Worm (Caenorhabditis elegans): ENCODE measurements around the gene ifp-1.

ifp-1 gene

DNA sequence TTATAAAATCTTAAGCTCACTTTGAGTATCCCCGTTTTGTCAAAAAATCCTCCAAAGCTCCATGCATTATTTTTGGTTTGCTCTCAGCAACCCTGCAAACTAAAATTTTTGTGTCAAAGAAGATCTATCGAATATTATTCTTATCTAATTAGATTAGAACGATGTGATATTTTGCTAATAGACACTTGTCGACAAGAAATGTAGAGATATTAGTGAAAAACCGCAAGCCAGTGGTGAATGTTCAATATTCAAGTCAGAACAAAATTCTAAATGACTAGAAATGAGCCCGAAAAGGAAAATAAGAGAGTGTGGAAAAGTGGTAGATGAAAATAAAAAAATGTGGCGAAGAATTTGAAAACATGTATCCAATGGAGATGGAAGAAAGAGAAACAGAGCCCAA lies 5.2 kb downstream of the ifp-1 start, which contains the start of gene C43C3.4 (continued):
- TF ChIP-seq B0035.1 (tag; optimal IDR thresholded peaks at IDR 0.05) (no peak), cebp-1 (GFP tag; IDR thresholded peaks at IDR 0.05) (no peak), cebp-1 (tag; optimal IDR thresholded peaks at IDR 0.05) (no peak)

DNA sequence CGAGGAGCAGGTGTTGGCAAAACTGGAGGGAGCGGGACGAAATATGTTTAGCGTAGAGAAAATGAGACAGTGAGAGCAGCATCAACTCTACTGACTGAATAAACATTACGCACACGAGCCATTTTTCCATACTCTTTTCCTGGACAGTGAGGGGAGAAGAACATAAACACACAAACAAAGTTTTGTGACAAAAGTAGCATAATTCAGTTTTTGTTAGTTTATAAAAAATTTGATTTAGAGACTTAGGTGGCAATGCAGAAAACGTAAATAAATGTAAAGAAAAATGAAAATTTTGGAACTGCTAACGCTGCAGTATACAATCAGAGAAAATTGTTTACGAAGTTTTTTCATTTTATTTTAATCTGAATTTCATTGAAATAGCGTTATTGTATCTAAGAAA lies 6.7 kb downstream of the ifp-1 start:
- TF ChIP-seq nfya-2 (GFP tag; IDR thresholded peaks at IDR 0.05) (no peak), ceh-58 (GFP tag; IDR thresholded peaks at IDR 0.05) (no peak), nhr-80 (tag; optimal IDR thresholded peaks at IDR 0.05) (peak; percentile 25), Y79H2A.3 (GFP tag; conservative IDR thresholded peaks at IDR 0.05) (no peak), ztf-28 (GFP tag; IDR thresholded peaks at IDR 0.05) (no peak), F57C9.4 (tag; optimal IDR thresholded peaks at IDR 0.05) (no peak), unc-130 (GFP tag; optimal IDR thresholded peaks at IDR 0.05) (no peak)

DNA sequence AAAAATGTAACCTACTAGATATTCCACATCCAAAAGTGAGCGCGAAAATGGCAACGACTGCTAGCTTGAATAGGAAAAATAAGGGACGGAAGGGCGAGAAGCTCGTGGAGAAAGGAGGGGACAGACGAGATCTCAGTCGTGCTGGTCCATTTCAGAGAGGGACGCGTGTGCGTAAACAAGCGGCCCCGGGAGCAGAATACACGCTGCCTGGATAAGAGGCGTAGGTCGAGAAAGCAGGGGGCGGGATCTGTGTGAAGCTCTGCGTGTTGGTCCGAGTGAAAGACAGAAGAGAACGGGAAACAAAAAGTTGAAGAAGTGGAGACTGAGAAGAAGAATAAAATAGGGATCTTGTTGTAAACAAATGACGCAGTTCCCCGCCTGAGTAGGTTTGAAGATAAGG lies 11.4 kb downstream of the ifp-1 start, which contains the start of gene T14B1.1:
T14B1.1 (minus strand) TSS at position 170 of the 400 bp plus-strand sequence.
- TF ChIP-seq ccch-3 (GFP tag; optimal IDR thresholded peaks at IDR 0.05) (no peak), K12H6.12 (tag; optimal IDR thresholded peaks at IDR 0.05) (peak; percentile 63), tlf-1 (GFP tag; optimal IDR thresholded peaks at IDR 0.05) (no peak), nfya-2 (GFP tag; IDR thresholded peaks at IDR 0.05) (no peak), zim-3 (tag; optimal IDR thresholded peaks at IDR 0.05) (no peak), ets-4 (GFP tag; optimal IDR thresholded peaks at IDR 0.05) (no peak), K11D2.4 (GFP tag; IDR thresholded peaks at IDR 0.05) (peak; percentile 28; the same call in 1 of the 2 replicates), egrh-3 (GFP tag; IDR thresholded peaks at IDR 0.05) (no peak), rec-8 (tag; optimal IDR thresholded peaks at IDR 0.05) (no peak), C17E4.6 (GFP tag; IDR thresholded peaks at IDR 0.05) (0 out of 2 replicates have a peak, but pooled peaks have one; percentile 21), ceh-27 (GFP tag; optimal IDR thresholded peaks at IDR 0.05) (peak; percentile 49)

ce11 chrX:9667391-9667790 lies 12.6 kb downstream of the ifp-1 start:
- TF ChIP-seq hlh-12 (tag; optimal IDR thresholded peaks at IDR 0.05) (no peak), nfyb-1 (GFP tag; IDR thresholded peaks at IDR 0.05) (no peak), lin-40 (tag; optimal IDR thresholded peaks at IDR 0.05) (peak; percentile 0), ztf-26 (tag; optimal IDR thresholded peaks at IDR 0.05) (peak; percentile 13)

DNA sequence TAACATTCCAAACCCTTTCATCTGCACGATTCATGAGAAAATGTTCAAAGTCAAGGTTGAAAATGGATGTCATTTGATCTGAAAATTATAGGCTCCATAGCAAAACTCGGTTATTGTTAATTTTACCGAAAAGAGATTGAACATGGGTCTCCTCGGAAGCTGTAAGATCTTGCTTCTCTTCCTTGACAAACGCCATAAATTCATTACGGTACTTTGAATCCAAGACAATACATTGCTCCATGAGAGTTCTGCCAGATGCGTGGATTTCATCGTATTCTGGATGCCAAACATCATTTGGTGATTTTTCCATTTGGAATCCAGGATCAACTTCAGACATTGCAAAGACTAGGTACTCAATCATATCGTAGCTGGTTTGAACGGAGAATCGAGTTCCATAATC lies 14.0 kb downstream of the ifp-1 start:
- TF ChIP-seq rpc-1 (optimal IDR thresholded peaks at IDR 0.05) (no peak), rpc-1 (tag; optimal IDR thresholded peaks at IDR 0.05) (no peak), hsf-1 (GFP tag; IDR thresholded peaks at IDR 0.05) (no peak), efl-1 (GFP tag; optimal IDR thresholded peaks at IDR 0.05) (no peak), Y95B8A.8 (GFP tag; IDR thresholded peaks at IDR 0.05) (no peak), ceh-40 (GFP tag; IDR thresholded peaks at IDR 0.05) (no peak), ztf-25 (GFP tag; IDR thresholded peaks at IDR 0.05) (no peak), repo-1 (tag; optimal IDR thresholded peaks at IDR 0.05) (no peak), nfyb-1 (GFP tag; IDR thresholded peaks at IDR 0.05) (no peak), F39B2.1 (GFP tag; IDR thresholded peaks at IDR 0.05) (no peak), ztf-26 (tag; optimal IDR thresholded peaks at IDR 0.05) (no peak), F10E7.11 (tag; optimal IDR thresholded peaks at IDR 0.05) (no peak), let-526 (GFP tag; IDR thresholded peaks at IDR 0.05) (no peak), Y53F4B.3 (GFP tag; IDR thresholded peaks at IDR 0.05) (no peak), dpl-1 (GFP tag; optimal IDR thresholded peaks at IDR 0.05) (no peak), C06A6.2 (GFP tag; conservative IDR thresholded peaks at IDR 0.05) (no peak)
